Worm (Caenorhabditis elegans): Measurements from ENCODE around the gene K11D12.12.

K11D12.12 gene

DNA sequence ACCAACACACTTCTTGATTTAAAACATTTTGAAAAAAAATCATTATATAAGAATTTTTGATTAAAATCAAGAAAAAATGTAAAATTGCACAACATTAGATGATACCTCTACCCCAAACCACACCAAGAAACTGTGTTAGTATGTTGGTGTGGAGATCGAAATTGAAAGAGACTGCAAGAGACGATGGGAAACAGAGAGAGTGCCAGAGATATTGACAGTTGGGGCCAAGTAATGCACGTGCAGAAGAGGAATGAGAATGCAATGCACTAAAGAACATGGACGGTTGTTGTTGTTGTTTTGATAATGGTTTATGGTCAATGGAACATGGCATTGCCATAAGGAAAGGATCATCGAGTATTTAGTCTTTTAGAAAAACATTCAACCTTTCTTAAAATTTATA is 19.9 kb upstream of the K11D12.12 start (continued):
- TF ChIP-seq lin-15B (tag; optimal IDR thresholded peaks at IDR 0.05) (no peak), ama-1 (optimal IDR thresholded peaks at IDR 0.05) (no peak), pha-4 (tag; optimal IDR thresholded peaks at IDR 0.05) (peak; percentile 11), daf-12 (tag; optimal IDR thresholded peaks at IDR 0.05) (no peak), eor-1 (tag; optimal IDR thresholded peaks at IDR 0.05) (no peak), lsy-12 (tag; optimal IDR thresholded peaks at IDR 0.05) (no peak), ceh-82 (tag; optimal IDR thresholded peaks at IDR 0.05) (no peak), egl-5 (tag; optimal IDR thresholded peaks at IDR 0.05) (no peak), unc-39 (tag; optimal IDR thresholded peaks at IDR 0.05) (no peak), nhr-25 (tag; optimal IDR thresholded peaks at IDR 0.05) (no peak), zag-1 (tag; optimal IDR thresholded peaks at IDR 0.05) (no peak), snpc-4 (tag; optimal IDR thresholded peaks at IDR 0.05) (no peak), nhr-77 (tag; optimal IDR thresholded peaks at IDR 0.05) (no peak), aly-2 (tag; optimal IDR thresholded peaks at IDR 0.05) (no peak)

DNA sequence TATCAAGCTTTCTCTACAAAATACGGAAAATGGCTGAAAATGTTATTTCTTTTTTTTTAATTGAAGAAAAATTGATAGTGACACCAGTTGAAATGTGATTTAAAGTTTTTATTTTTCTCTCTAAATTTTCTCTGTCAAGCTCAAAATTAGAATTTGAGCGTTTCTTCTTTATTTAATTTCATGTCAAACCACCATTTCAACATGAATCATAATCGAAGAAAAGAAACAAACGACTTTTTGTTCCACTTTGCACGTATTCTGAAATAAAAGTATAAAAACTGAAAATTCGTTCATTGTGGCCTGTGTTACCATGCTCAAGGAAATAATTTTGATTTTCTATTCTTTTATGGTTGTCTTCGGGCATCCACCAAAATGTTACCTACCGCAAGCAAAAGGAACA is 19.0 kb upstream of the K11D12.12 start, which contains the start of gene K11D12.13:
Gene K11D12.13, plus strand, starts transcription at position 301 of the 400 bp plus-strand sequence.
- TF ChIP-seq jun-1 (tag; optimal IDR thresholded peaks at IDR 0.05) (no peak), mml-1 (tag; optimal IDR thresholded peaks at IDR 0.05) (no peak), lsy-12 (tag; optimal IDR thresholded peaks at IDR 0.05) (no peak), nhr-11 (tag; optimal IDR thresholded peaks at IDR 0.05) (no peak), nfya-1 (tag; optimal IDR thresholded peaks at IDR 0.05; ENCODE audit: insufficient read depth) (no peak), aly-2 (tag; optimal IDR thresholded peaks at IDR 0.05) (no peak), lin-39 (tag; optimal IDR thresholded peaks at IDR 0.05) (no peak), fkh-10 (GFP tag; optimal IDR thresholded peaks at IDR 0.05) (no peak), lin-15B (tag; optimal IDR thresholded peaks at IDR 0.05) (no peak), fos-1 (tag; optimal IDR thresholded peaks at IDR 0.05) (no peak), daf-12 (tag; optimal IDR thresholded peaks at IDR 0.05) (no peak), zag-1 (tag; optimal IDR thresholded peaks at IDR 0.05) (no peak), ztf-11 (tag; optimal IDR thresholded peaks at IDR 0.05) (no peak), pha-4 (tag; optimal IDR thresholded peaks at IDR 0.05) (no peak), ceh-28 (tag; optimal IDR thresholded peaks at IDR 0.05) (no peak), sea-2 (GFP tag; optimal IDR thresholded peaks at IDR 0.05) (no peak), elt-3 (tag; optimal IDR thresholded peaks at IDR 0.05) (no peak), egl-5 (tag; optimal IDR thresholded peaks at IDR 0.05) (no peak)

DNA sequence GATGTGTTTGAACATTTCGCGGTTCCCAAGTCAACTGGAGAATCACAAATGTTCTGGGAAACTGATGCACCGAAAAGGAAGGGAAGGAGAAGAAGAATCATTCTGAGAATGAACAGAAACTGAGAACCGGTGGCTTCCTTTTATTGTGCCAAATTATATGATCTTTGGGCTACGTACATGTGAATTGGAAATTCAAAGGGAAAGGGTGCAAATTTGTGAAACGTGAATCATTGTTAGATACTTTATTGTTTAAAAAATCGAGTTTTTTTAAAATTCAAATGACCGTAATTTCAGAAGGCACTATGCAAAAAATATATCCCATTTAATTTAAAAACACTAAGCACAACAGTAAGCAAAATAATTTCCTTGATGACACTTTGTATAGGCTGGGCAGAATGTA is 17.0 kb upstream of the K11D12.12 start, which contains the start of gene K11D12.6:
Gene K11D12.6, minus strand, starts transcription at position 101 of the 400 bp plus-strand sequence.
- TF ChIP-seq elt-2 (tag; optimal IDR thresholded peaks at IDR 0.05) (no peak), pha-4 (tag; optimal IDR thresholded peaks at IDR 0.05) (no peak), fkh-10 (GFP tag; optimal IDR thresholded peaks at IDR 0.05) (no peak), elt-1 (tag; optimal IDR thresholded peaks at IDR 0.05) (no peak), unc-39 (tag; optimal IDR thresholded peaks at IDR 0.05) (no peak), ztf-4 (tag; optimal IDR thresholded peaks at IDR 0.05) (no peak), ceh-16 (tag; optimal IDR thresholded peaks at IDR 0.05) (no peak), hmg-11 (tag; optimal IDR thresholded peaks at IDR 0.05) (no peak)

DNA sequence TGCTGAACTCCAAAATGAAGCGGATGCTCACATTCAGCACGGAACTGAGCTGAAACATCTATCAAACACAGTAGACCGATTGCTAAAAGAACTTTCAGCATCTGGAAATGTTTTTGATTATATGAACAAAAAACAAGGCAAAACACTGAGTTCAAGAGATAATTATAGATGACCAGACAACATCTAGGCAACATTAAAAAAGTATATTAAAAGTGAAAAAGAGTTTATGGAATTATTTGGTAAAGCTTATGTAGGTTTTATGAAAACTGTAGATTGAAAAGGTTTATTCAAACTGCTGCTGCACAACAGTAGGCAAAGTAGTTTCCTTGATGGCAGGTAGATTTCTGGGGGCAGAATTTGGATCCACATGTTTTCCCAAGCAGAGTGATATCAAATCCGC is 15.7 kb upstream of the K11D12.12 start, which contains the start of gene K11D12.7:
Gene K11D12.7, minus strand, starts transcription at position 101 of the 400 bp plus-strand sequence.
- no peak for TF ChIP-seq nhr-23 (tag; optimal IDR thresholded peaks at IDR 0.05)
- TF ChIP-seq sea-2 (GFP tag; optimal IDR thresholded peaks at IDR 0.05), result no peak
- no peak for TF ChIP-seq ztf-4 (tag; optimal IDR thresholded peaks at IDR 0.05)

DNA sequence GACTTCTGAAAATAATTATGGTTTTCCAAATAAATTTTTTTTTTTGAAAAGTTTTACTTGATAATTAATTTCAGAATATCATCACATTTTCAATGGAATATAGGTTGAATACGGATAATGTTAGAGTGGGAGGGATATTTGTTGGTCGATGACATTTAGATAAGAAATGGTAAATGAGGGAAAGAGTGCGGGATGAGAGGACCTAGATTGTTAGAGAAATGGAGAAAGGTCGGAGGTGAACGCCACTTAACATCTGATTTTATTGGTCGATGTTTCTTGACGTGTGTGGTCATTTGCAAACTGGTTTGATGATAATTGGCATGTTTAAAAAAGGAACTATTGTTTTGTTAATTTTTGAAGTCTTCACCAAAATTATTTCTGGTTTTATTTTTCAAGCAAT is 13.6 kb upstream of the K11D12.12 start:
- TF ChIP-seq egl-5 (tag; optimal IDR thresholded peaks at IDR 0.05) (no peak), nhr-25 (tag; optimal IDR thresholded peaks at IDR 0.05) (peak; percentile 60)

DNA sequence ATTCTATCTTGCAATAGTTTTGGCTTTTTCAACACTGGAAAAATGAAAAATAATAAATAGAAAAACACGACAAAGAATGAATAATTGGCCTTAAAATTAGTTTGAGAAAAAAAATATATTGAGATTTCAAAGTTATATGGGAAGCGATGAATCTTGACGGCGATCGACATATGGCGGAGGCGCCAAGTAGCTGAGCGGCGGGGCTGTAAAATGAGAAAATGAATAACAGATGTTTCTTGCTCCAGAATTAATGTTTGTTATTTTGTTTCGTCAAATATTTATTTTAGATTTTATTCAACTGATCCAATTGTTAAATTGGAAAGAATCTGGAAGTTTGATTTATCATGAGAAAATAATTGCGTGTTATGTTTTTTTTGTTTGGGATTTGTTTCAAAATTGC is 12.5 kb upstream of the K11D12.12 start, which contains the start of gene K11D12.11:
Gene K11D12.11, minus strand, starts transcription at position 42 of the 400 bp plus-strand sequence.
- no peak for TF ChIP-seq daf-12 (tag; optimal IDR thresholded peaks at IDR 0.05)
- TF ChIP-seq nhr-11 (tag; optimal IDR thresholded peaks at IDR 0.05), result no peak
- no peak for TF ChIP-seq nhr-25 (tag; optimal IDR thresholded peaks at IDR 0.05)
- TF ChIP-seq hmg-11 (tag; optimal IDR thresholded peaks at IDR 0.05), result no peak
- no peak for TF ChIP-seq lsy-12 (tag; optimal IDR thresholded peaks at IDR 0.05)
